Worm (Caenorhabditis elegans): ENCODE results near the gene T09F3.2.

- TF ChIP-seq tbx-7 (tag; optimal IDR thresholded peaks at IDR 0.05): no peak
- no peak for TF ChIP-seq ceh-30 (tag; optimal IDR thresholded peaks at IDR 0.05)
- TF ChIP-seq unc-3 (GFP tag; conservative IDR thresholded peaks at IDR 0.05): no peak
- TF ChIP-seq unc-3 (tag; optimal IDR thresholded peaks at IDR 0.05): no peak
- TF ChIP-seq C38D4.7 (GFP tag; optimal IDR thresholded peaks at IDR 0.05): no peak
Observed at ce11 chrII:10389038-10389437, 1.9 kb upstream of the T09F3.2 start.
